Worm (Caenorhabditis elegans) whole organism, L4 larva: ENCODE measurements around the gene ard-1.

ENCODE experiments used
- Y5F2A.4 ChIP-seq: fragments of 200-800 bp; sonication (Bioruptor generic); optimal IDR thresholded peaks from 2 replicates; lab custom pipeline; 2018; ENCODE audit warnings: mild to moderate bottlenecking, missing genetic modification characterization, missing compliant biosample characterization
- ceh-62 ChIP-seq: sonication (generic microtip); optimal IDR thresholded peaks from 2 replicates; lab custom pipeline; 2017; ENCODE audit warnings: missing biosample characterization, missing genetic modification characterization
- daf-12 ChIP-seq: fragments of 150-350 bp; optimal IDR thresholded peaks from 2 replicates; lab custom pipeline; 2014; ENCODE audit warnings: missing biosample characterization, missing genetic modification reagents, missing genetic modification characterization
- fkh-10 ChIP-seq: fragments of 150-350 bp; optimal IDR thresholded peaks from 2 replicates; lab custom pipeline; 2014; ENCODE audit warnings: missing biosample characterization, missing genetic modification reagents, missing genetic modification characterization
- fos-1 ChIP-seq: fragments of 150-350 bp; optimal IDR thresholded peaks from 2 replicates; lab custom pipeline; 2014; ENCODE audit warnings: missing biosample characterization, missing genetic modification characterization
- hlh-30 ChIP-seq: sonication (generic microtip); optimal IDR thresholded peaks from 2 replicates; lab custom pipeline; 2017; ENCODE audit warnings: antibody characterized with exemption, mild to moderate bottlenecking, missing genetic modification characterization, missing compliant biosample characterization; ENCODE audit not compliant: insufficient read depth
- lim-7 ChIP-seq: fragments of 200-800 bp; sonication (Bioruptor generic); IDR thresholded peaks from 2 replicates; pipeline ENCODE4 v1.3.6; 2022; ENCODE audit warnings: missing genetic modification characterization, missing compliant biosample characterization
- lsy-2 ChIP-seq, 2 experiments: fragments of 150-350 bp in 1 of 2; sonication (generic microtip) in 1 of 2; optimal IDR thresholded peaks; 2 replicates each; lab custom pipeline; 2014 to 2017; ENCODE audit warnings: missing biosample characterization in 2 of 2, missing genetic modification characterization in 2 of 2
- nhr-10 ChIP-seq: fragments of 150-350 bp; optimal IDR thresholded peaks from 2 replicates; lab custom pipeline; 2014; ENCODE audit warnings: missing biosample characterization, missing genetic modification characterization
- nhr-25 ChIP-seq: sonication (generic microtip); optimal IDR thresholded peaks from 2 replicates; lab custom pipeline; 2017; ENCODE audit warnings: missing genetic modification characterization, mild to moderate bottlenecking, missing compliant biosample characterization, antibody characterized with exemption, moderate library complexity, borderline replicate concordance; ENCODE audit not compliant: insufficient read depth
- nhr-77 ChIP-seq: fragments of 150-350 bp; optimal IDR thresholded peaks from 2 replicates; lab custom pipeline; 2014; ENCODE audit warnings: missing biosample characterization, missing genetic modification characterization
- skn-1 ChIP-seq: fragments of 150-350 bp; optimal IDR thresholded peaks from 2 replicates; lab custom pipeline; 2014; ENCODE audit warnings: missing biosample characterization, missing genetic modification characterization
- tag-97 ChIP-seq: fragments of 200-800 bp; sonication (Bioruptor generic); IDR thresholded peaks from 2 replicates; pipeline ENCODE4 v1.3.6; 2022; ENCODE audit warnings: missing genetic modification characterization, missing compliant biosample characterization
- unc-62 ChIP-seq, 3 experiments: fragments of 150-350 bp in 1 of 3; sonication (generic microtip); optimal IDR thresholded peaks in 2 of 3; peaks in 1 of 3; 1 replicate in 1 of 3; 2 replicates in 2 of 3; lab custom pipeline; 2014 to 2017; ENCODE audit warnings: missing biosample characterization in 3 of 3, missing genetic modification characterization in 3 of 3, missing genetic modification reagents in 3 of 3, missing genotype in 1 of 3

ce11 chrIV:11089527-11089926, 41.6 kb upstream of the ard-1 start, which contains the start of gene M7.7:
- TF ChIP-seq hlh-30 (no peak), ceh-62 (no peak), lsy-2 (tag; optimal IDR thresholded peaks at IDR 0.05; lab: Kevin White, UChicago) (no peak), nhr-25 (tag; lab: Kevin White, UChicago) (no peak), unc-62 (GFP tag; optimal IDR thresholded peaks at IDR 0.05 in 1 of 2; lab: Kevin White, UChicago) (no peak), unc-62 (tag; optimal IDR thresholded peaks at IDR 0.05; lab: Kevin White, UChicago) (no peak), fkh-10 (GFP tag; lab: Kevin White, UChicago) (no peak), skn-1 (tag; lab: Kevin White, UChicago) (no peak), daf-12 (tag; lab: Kevin White, UChicago) (no peak), lim-7 (no peak), tag-97 (GFP tag; lab: Robert Waterston, UW) (no peak), fos-1 (tag; lab: Kevin White, UChicago) (no peak), Y5F2A.4 (no peak), nhr-10 (tag; lab: Kevin White, UChicago) (no peak), nhr-77 (tag; lab: Kevin White, UChicago) (no peak)
